Worm (Caenorhabditis elegans) whole organism, L1 larva: ENCODE results near the gene F49H6.15.

ENCODE experiments used
- ceh-90 ChIP-seq: sonication (generic microtip); optimal IDR thresholded peaks from 2 replicates; lab custom pipeline; 2016; ENCODE audit warnings: missing genetic modification characterization, missing compliant biosample characterization
- egl-27 ChIP-seq, 2 experiments: fragments of 150-350 bp in 1 of 2; sonication (generic microtip); optimal IDR thresholded peaks; 3 replicates each; lab custom pipeline; 2017 to 2018; ENCODE audit warnings: missing biosample characterization in 2 of 2, missing genetic modification characterization in 2 of 2, missing genetic modification reagents in 2 of 2
- grh-1 ChIP-seq: fragments of 200-800 bp; sonication (Bioruptor generic); IDR thresholded peaks from 2 replicates; pipeline ENCODE4 v1.3.6; 2022; ENCODE audit warnings: missing genetic modification reagents, missing genetic modification characterization, missing compliant biosample characterization
- lin-35 ChIP-seq, 2 experiments: fragments of 150-350 bp; optimal IDR thresholded peaks; 2 replicates each; lab custom pipeline; 2014; ENCODE audit warnings: missing biosample characterization in 2 of 2, missing genetic modification characterization in 2 of 2, missing genetic modification reagents in 2 of 2
- nhr-28 ChIP-seq: fragments of 150-350 bp; optimal IDR thresholded peaks from 2 replicates; lab custom pipeline; 2014; ENCODE audit warnings: missing biosample characterization, missing genetic modification characterization
- pag-3 ChIP-seq: sonication (generic microtip); optimal IDR thresholded peaks from 2 replicates; lab custom pipeline; 2017; ENCODE audit warnings: missing genetic modification characterization, mild to moderate bottlenecking, missing compliant biosample characterization, antibody characterized with exemption, borderline replicate concordance; ENCODE audit not compliant: insufficient read depth
- unc-62 ChIP-seq: fragments of 150-350 bp; optimal IDR thresholded peaks from 2 replicates; lab custom pipeline; 2014; ENCODE audit warnings: missing biosample characterization, missing genetic modification reagents, missing genetic modification characterization

DNA sequence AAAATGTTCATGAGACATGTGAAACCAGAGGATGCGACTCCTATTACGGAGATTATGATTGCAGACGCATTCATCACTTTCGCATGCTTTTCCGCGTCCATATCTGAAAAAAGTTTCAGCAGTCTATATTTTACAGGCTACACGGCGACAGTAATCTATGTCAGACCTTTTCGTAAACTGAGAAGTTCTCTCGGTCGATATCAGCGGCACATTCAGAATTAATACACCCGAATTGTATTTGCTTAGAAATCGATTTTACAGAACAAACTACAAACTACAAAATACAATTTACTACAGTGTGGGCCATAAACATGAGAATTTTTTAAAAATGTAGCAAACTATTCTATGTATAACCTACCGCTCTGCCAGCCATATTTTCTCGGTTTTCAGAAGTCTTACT is 45.4 kb upstream of the F49H6.15 start, which contains the start of gene srbc-14:
- TF ChIP-seq unc-62 (no peak), egl-27 (tag; optimal IDR thresholded peaks at IDR 0.05; lab: Kevin White, UChicago) (no peak), pag-3 (tag; lab: Kevin White, UChicago) (no peak), ceh-90 (tag; lab: Kevin White, UChicago) (no peak), grh-1 (GFP tag; lab: Robert Waterston, UW) (no peak), lin-35 (GFP tag; optimal IDR thresholded peaks at IDR 0.05; lab: Kevin White, UChicago) (no peak), nhr-28 (tag; lab: Kevin White, UChicago) (no peak)
